Worm (Caenorhabditis elegans): Measurements from ENCODE around the gene Y110A2AL.2.

Y110A2AL.2 gene

DNA sequence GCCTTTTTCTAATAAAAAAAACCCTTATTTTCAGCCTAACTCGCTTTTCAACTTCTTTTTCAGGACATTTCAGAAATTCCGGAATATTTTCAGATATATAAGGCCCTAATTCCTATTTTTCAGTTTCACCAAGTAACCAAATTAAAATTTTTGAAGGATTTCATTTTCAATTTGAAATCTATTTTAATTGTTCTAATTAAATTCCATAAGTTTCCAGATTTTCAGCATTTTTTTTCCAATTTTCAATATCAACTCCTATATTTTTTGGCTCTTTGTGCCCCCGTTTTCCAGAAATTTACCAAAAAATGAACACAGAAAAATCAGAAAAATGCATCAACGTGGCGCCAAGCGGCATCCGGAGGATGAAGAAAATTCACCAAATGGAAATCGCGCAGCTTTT lies 7.0 kb downstream of the Y110A2AL.2 start, which contains the start of gene Y110A2AL.1:
Gene Y110A2AL.1 (plus strand): TSS at position 301 of the 400 bp plus-strand sequence.
- no peak for TF ChIP-seq C38D4.7 (GFP tag; optimal IDR thresholded peaks at IDR 0.05)
- no peak for TF ChIP-seq ttx-3 (tag; optimal IDR thresholded peaks at IDR 0.05)
- no peak for TF ChIP-seq ceh-14 (tag; optimal IDR thresholded peaks at IDR 0.05)
- no peak for TF ChIP-seq nfya-1 (tag; optimal IDR thresholded peaks at IDR 0.05)
- TF ChIP-seq ceh-24 (tag; optimal IDR thresholded peaks at IDR 0.05), result no peak
- TF ChIP-seq ztf-16 (tag; optimal IDR thresholded peaks at IDR 0.05), result no peak
- no peak for TF ChIP-seq ceh-9 (tag; optimal IDR thresholded peaks at IDR 0.05)

DNA sequence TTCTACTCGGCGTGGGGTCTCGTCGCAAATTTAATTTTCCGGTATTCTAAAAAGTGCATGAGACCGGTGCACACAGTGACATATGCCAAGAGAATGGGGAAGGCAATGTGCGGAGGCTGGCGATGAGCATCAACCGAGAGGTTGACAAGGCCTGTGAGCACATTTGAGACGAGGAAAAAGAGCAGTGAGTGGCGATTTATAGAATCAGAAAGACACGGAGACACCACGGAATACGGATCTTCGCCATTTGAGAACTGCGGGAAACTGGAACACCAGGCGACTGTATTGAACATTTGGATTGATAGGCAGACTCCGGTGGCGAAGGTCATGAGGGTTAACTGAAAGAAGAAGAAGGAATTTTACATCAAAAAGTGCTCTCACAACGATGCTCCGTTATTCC lies 11.1 kb downstream of the Y110A2AL.2 start:
- no peak for TF ChIP-seq lim-6 (tag; optimal IDR thresholded peaks at IDR 0.05)
- no peak for TF ChIP-seq pax-1 (tag; optimal IDR thresholded peaks at IDR 0.05)
- TF ChIP-seq sox-2 (GFP tag; IDR thresholded peaks at IDR 0.05), result no peak
- no peak for TF ChIP-seq unc-55 (GFP tag; optimal IDR thresholded peaks at IDR 0.05)
- no peak for TF ChIP-seq ets-4 (tag; optimal IDR thresholded peaks at IDR 0.05)
- TF ChIP-seq ceh-45 (GFP tag; IDR thresholded peaks at IDR 0.05), result no peak
- TF ChIP-seq fax-1 (tag; optimal IDR thresholded peaks at IDR 0.05), result no peak

DNA sequence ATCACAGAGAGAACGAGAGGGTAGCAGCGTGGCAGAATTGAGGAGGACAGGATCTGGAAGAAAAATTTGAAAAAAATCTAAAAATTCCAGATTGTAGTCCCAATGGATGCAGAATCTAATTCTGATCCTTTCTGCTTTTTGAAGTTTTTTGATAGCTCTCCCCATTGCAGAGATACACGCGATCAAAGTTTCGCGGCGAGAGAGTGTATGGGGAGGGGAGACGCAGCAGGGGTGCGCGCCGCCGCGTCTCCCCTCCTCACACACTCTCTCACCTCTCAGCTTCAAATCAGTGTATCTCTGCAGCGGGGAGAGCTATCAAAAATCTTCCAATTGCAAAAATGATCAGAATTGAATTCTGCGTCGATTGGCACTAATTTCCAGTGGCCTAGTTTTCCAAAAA lies 13.3 kb downstream of the Y110A2AL.2 start:
- TF ChIP-seq pat-9 (tag; optimal IDR thresholded peaks at IDR 0.05), result no peak
- TF ChIP-seq T23F11.4 (GFP tag; optimal IDR thresholded peaks at IDR 0.05), result no peak
- TF ChIP-seq ceh-22 (tag; optimal IDR thresholded peaks at IDR 0.05), result no peak

DNA sequence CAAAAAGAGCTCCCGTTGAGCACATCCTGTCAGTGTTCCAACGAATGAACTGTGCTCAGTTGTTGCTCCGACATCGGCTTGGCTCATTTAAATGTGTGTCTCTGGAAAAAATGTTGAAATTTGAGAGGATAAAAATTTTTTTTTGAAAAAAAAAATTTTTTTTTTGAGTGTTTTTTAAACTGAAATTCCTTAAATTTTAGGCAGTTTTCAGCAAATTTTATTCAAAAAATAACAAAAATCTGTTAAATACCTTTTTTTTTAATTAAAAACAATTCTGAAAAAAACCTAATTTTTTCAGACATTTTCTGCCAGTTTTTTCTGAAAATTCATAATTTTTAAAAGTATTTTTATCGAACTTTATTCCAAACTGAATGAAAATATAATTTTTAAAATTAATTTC lies 17.0 kb downstream of the Y110A2AL.2 start, which contains the start of gene pigw-1:
Gene pigw-1 (minus strand): TSS at position 101 of the 400 bp plus-strand sequence.
- TF ChIP-seq ceh-2 (tag; optimal IDR thresholded peaks at IDR 0.05) (no peak), sox-4 (tag; optimal IDR thresholded peaks at IDR 0.05) (no peak), unc-3 (GFP tag; conservative IDR thresholded peaks at IDR 0.05) (no peak), unc-3 (tag; optimal IDR thresholded peaks at IDR 0.05) (no peak), pha-2 (tag; optimal IDR thresholded peaks at IDR 0.05) (no peak), ceh-22 (tag; optimal IDR thresholded peaks at IDR 0.05) (no peak), ceh-14 (tag; optimal IDR thresholded peaks at IDR 0.05) (no peak), syd-9 (tag; optimal IDR thresholded peaks at IDR 0.05) (no peak)

DNA sequence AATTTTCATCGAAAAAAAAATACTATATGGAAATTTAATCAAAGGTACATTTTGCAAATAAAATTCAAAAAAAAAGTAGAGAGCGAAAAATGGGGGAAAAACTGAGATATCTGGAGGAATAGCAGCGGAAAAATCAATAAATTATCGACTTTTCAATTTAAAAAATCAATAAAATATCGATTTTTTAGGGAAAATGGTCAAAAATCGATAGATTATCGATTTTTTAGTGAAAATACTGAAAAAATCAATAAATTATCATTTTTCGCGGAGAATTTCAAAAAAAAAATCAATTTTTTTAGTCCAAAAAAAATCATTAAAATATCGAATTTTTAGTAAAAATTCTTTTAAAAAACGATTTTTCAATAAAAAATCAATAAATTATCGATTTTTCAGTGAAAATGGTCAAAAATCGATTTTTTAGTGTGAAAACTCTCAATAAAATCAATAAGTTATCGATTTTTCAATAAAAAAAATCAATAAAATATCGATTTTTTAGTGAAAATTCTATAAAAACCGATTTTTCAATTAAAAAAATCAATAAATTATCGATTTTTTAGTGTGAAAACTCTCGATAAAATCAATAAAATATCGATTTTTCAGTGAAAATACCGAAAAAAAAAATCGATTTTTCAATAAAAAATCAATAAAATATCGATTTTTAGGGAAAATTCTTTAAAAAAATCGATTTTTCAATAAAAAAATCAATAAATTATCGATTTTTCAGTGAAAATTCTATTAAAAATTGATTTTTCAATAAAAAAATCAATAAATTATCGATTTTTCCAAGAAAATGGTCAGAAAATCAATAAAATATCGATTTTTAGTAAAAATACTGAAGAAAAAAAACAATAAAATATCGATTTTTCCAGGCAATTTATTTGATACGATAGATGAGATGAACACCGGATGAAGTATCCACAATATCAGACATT lies 18.0 kb downstream of the Y110A2AL.2 start:
- TF ChIP-seq ceh-31 (tag; optimal IDR thresholded peaks at IDR 0.05) (no peak), ceh-48 (tag; optimal IDR thresholded peaks at IDR 0.05) (peak; percentile 23)

DNA sequence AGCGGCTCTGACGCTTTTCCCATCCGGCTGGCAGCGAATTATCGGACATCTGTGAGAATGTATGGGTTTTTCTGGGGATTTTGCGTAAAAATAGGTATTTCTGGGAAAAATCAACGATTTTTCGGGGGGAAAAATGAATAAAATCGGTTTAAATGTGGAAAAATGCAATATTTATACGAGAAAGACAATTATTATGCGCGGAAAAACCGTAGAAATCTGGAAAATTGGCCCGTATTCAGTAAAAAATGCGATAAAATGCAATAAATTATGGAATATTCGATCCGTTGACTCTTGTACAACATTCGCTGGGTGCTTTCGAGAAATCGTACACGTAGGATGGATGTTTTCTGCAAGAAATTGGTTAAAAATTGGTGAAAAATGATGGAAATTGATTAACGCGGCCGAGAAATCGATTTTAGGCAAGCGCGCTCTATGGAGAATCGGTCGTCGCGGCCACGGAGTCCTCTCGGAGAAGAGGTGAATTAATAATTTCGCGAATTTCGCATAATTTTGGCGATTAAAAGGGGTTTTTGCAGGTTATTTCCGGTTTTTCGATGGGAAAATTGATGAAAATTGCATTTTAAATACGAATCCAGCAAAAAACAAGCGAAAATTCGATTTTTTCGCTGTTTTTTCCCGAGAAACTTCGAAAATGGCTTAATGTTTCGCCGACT lies 21.3 kb downstream of the Y110A2AL.2 start, which contains the start of gene pinn-1:
Gene pinn-1 (minus strand): TSS at position 51 of the 674 bp plus-strand sequence.
- peak; percentile 68 for TF ChIP-seq mec-3 (tag; optimal IDR thresholded peaks at IDR 0.05; ENCODE audit: borderline replicate concordance)
- TF ChIP-seq pros-1 (tag; optimal IDR thresholded peaks at IDR 0.05), result peak; percentile 45
- no peak for TF ChIP-seq pha-2 (tag; optimal IDR thresholded peaks at IDR 0.05)
- peak; percentile 56 for TF ChIP-seq F13H6.1 (tag; optimal IDR thresholded peaks at IDR 0.05)
- TF ChIP-seq zip-5 (tag; optimal IDR thresholded peaks at IDR 0.05), result peak; percentile 76
- peak; percentile 47 for TF ChIP-seq eyg-1 (tag; optimal IDR thresholded peaks at IDR 0.05)
- TF ChIP-seq unc-42 (tag; optimal IDR thresholded peaks at IDR 0.05), result peak; percentile 70
- no peak for TF ChIP-seq hlh-13 (GFP tag; optimal IDR thresholded peaks at IDR 0.05)
- TF ChIP-seq dmd-4 (tag; optimal IDR thresholded peaks at IDR 0.05; ENCODE audit: borderline replicate concordance), result peak; percentile 48
- TF ChIP-seq unc-86 (tag; optimal IDR thresholded peaks at IDR 0.05), result peak; percentile 13
- TF ChIP-seq pqm-1 (tag; optimal IDR thresholded peaks at IDR 0.05), result no peak
- TF ChIP-seq ceh-18 (tag; optimal IDR thresholded peaks at IDR 0.05), result peak; percentile 57
- peak; percentile 68 for TF ChIP-seq hlh-6 (tag; optimal IDR thresholded peaks at IDR 0.05)
- TF ChIP-seq ref-2 (tag; optimal IDR thresholded peaks at IDR 0.05), result peak; percentile 72
- peak; percentile 99 for TF ChIP-seq C08G9.2 (tag; optimal IDR thresholded peaks at IDR 0.05)
- TF ChIP-seq ceh-24 (tag; optimal IDR thresholded peaks at IDR 0.05), result no peak
- TF ChIP-seq hlh-8 (tag; optimal IDR thresholded peaks at IDR 0.05), result peak; percentile 79
- peak; percentile 92 for TF ChIP-seq lim-6 (tag; optimal IDR thresholded peaks at IDR 0.05)
- peak; percentile 44 for TF ChIP-seq fax-1 (tag; optimal IDR thresholded peaks at IDR 0.05)
- peak; percentile 98 for TF ChIP-seq ets-4 (tag; optimal IDR thresholded peaks at IDR 0.05)
- TF ChIP-seq ceh-14 (tag; optimal IDR thresholded peaks at IDR 0.05), result peak; percentile 84

Data from whole organism, late embryonic.